Worm (Caenorhabditis elegans): ENCODE results near the gene snf-9.

The snf-9 gene

DNA sequence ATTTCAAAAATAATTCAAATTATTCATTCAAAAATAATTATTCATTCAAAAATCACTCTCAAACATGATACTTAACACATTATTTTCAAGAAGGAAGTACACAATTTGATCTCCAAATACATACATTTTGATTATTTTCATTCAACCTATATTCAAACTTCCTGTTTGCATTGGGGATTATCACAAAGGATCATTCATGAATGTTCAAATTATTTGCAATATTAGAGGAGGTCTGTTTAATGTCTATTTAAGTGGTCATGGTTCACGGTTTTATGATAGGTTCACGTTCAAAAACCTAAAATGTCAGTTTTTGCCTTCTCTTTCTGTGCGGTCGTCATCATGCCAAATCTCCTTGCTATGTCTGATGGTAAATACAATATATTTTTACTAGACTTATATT, 49.2 kb downstream of the snf-9 start, which contains the start of gene clec-202:
clec-202 (plus strand) TSS at position 301 of the 400 bp plus-strand sequence.
- TF ChIP-seq scrt-1 (GFP tag; IDR thresholded peaks at IDR 0.05) (no peak), hnd-1 (tag; optimal IDR thresholded peaks at IDR 0.05) (no peak), aly-1 (tag; optimal IDR thresholded peaks at IDR 0.05) (no peak), F13C5.2 (tag; optimal IDR thresholded peaks at IDR 0.05) (no peak), sea-1 (GFP tag; conservative IDR thresholded peaks at IDR 0.05) (no peak), hmbx-1 (tag; optimal IDR thresholded peaks at IDR 0.05) (no peak), tra-4 (tag; optimal IDR thresholded peaks at IDR 0.05) (no peak), hmg-4 (GFP tag; optimal IDR thresholded peaks at IDR 0.05) (no peak)
